Fruit fly (Drosophila melanogaster): ENCODE data around the gene sty.

sty gene

dm6 chr3L:3384596-3385436, 39.9 kb downstream of the sty start (continued):
- TF ChIP-seq ac (GFP tag; optimal IDR thresholded peaks at IDR 0.05) (no peak), CG18011 (GFP tag; optimal IDR thresholded peaks at IDR 0.05) (no peak), CG12391 (tag; optimal IDR thresholded peaks at IDR 0.05) (peak; percentile 55), CG13287 (GFP tag; IDR thresholded peaks at IDR 0.05; ENCODE audit: partially characterized antibody) (no peak), CG17568 (GFP tag; optimal IDR thresholded peaks at IDR 0.05) (no peak), org-1 (GFP tag; optimal IDR thresholded peaks at IDR 0.05) (no peak), CG7271 (tag; optimal IDR thresholded peaks at IDR 0.05) (no peak), Hr39 (optimal IDR thresholded peaks at IDR 0.05) (no peak), CG16815 (GFP tag; optimal IDR thresholded peaks at IDR 0.05) (peak; percentile 44), CG12769 (tag; optimal IDR thresholded peaks at IDR 0.05) (peak; percentile 69), yki (optimal IDR thresholded peaks at IDR 0.05) (no peak), bowl (GFP tag; IDR thresholded peaks at IDR 0.05) (no peak), Adf1 (GFP tag; IDR thresholded peaks at IDR 0.05) (no peak), CG15011 (GFP tag; optimal IDR thresholded peaks at IDR 0.05) (no peak), maf-S (GFP tag; optimal IDR thresholded peaks at IDR 0.05) (no peak), Bgb (GFP tag; IDR thresholded peaks at IDR 0.05; ENCODE audit: partially characterized antibody) (no peak), Hmr (GFP tag; optimal IDR thresholded peaks at IDR 0.05) (no peak), kah (GFP tag; optimal IDR thresholded peaks at IDR 0.05) (no peak), zen2 (GFP tag; IDR thresholded peaks at IDR 0.05; ENCODE audit: partially characterized antibody) (no peak), twi (tag; optimal IDR thresholded peaks at IDR 0.05) (no peak), Dref (GFP tag; IDR thresholded peaks at IDR 0.05) (no peak), Tbp (GFP tag; optimal IDR thresholded peaks at IDR 0.05) (no peak), Spps (tag; optimal IDR thresholded peaks at IDR 0.05) (peak; percentile 18), eyg (GFP tag; optimal IDR thresholded peaks at IDR 0.05) (no peak), CG7786 (GFP tag; optimal IDR thresholded peaks at IDR 0.05) (no peak), HmgZ (tag; optimal IDR thresholded peaks at IDR 0.05) (no peak), CG11456 (GFP tag; IDR thresholded peaks at IDR 0.05) (no peak), ase (GFP tag; IDR thresholded peaks at IDR 0.05) (no peak), bigmax (GFP tag; optimal IDR thresholded peaks at IDR 0.05) (no peak), CG33213 (GFP tag; optimal IDR thresholded peaks at IDR 0.05) (no peak), luna (GFP tag; optimal IDR thresholded peaks at IDR 0.05) (no peak), CG7839 (tag; optimal IDR thresholded peaks at IDR 0.05) (peak; percentile 61), CG10959 (GFP tag; IDR thresholded peaks at IDR 0.05) (no peak), crc (GFP tag; optimal IDR thresholded peaks at IDR 0.05) (no peak), CG9727 (GFP tag; optimal IDR thresholded peaks at IDR 0.05) (peak; percentile 70), CG13894 (tag; optimal IDR thresholded peaks at IDR 0.05) (no peak), CG32532 (GFP tag; IDR thresholded peaks at IDR 0.05) (peak; percentile 53), kay (GFP tag; optimal IDR thresholded peaks at IDR 0.05) (peak; percentile 3), Nf-YC (tag; optimal IDR thresholded peaks at IDR 0.05) (no peak), CG8388 (GFP tag; optimal IDR thresholded peaks at IDR 0.05) (peak; percentile 41), slou (GFP tag; optimal IDR thresholded peaks at IDR 0.05) (no peak), fd102C (GFP tag; optimal IDR thresholded peaks at IDR 0.05) (no peak), CG33557 (GFP tag; optimal IDR thresholded peaks at IDR 0.05) (peak; percentile 44), cato (GFP tag; optimal IDR thresholded peaks at IDR 0.05; ENCODE audit: borderline replicate concordance) (no peak), CG12659 (GFP tag; optimal IDR thresholded peaks at IDR 0.05) (peak; percentile 43), CG34224 (GFP tag; IDR thresholded peaks at IDR 0.05; ENCODE audit: partially characterized antibody) (no peak), corto (GFP tag; optimal IDR thresholded peaks at IDR 0.05) (no peak), her (GFP tag; optimal IDR thresholded peaks at IDR 0.05) (no peak), Elba2 (GFP tag; optimal IDR thresholded peaks at IDR 0.05) (no peak), ind (GFP tag; optimal IDR thresholded peaks at IDR 0.05) (peak; percentile 35)
